Comparison of ENCODE assay signal across 3 worm cellular contexts in the genomic region with DNA sequence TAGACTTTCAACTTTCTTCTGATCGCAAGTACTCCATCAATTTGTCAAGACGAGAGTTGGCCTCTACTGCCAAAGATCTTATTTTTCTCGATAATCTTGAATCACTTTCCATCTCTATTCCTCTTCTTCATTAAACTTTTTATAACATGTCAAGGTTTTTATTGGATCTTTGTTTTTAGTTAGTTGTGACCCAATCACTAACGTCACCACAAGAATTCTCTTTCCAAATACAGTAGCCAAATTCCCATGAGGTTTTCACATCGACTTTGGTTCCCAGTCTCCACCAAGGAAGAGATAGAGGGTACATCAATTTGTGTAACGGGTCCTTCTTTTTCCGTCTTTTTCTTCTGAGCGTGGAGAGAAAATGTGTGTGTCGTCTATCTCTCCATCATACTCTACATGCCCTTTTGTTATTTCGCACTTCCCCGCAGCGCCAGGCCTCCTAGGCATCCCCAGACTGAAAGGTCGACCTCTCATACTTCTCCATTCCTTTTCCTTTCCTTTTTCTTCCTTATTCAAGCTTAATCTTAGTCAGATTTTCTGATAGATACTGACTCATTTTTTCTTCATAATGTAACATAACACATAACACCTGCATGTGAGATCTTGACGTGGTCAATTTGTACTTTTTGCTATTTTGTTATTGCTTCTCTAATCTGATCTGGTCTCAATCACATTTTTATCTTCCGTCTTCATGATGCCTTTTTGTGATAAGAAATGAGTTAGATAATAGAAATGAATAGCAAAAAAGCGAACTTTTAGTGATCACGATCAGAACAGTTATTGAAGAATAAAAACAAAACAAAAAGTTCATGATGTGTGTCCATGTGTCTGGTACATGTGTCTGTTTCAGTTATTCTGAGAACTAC.
TF ChIP-seq lines count a peak whose summit lies in the region.

No protein-coding gene starts in this region.

TF ChIP-seq in whole organism, L1 larva, 84 proteins besides CTCF, POLR2A, EP300 and RAD21 (continued from another document):
- no peak for TF ChIP-seq unc-62 (GFP tag; optimal IDR thresholded peaks at IDR 0.05; lab: Kevin White, UChicago)
- TF ChIP-seq lin-14 (GFP tag; optimal IDR thresholded peaks at IDR 0.05; lab: Kevin White, UChicago) = peak; percentile 67
- no peak for TF ChIP-seq elt-2 (tag; optimal IDR thresholded peaks at IDR 0.05; lab: Kevin White, UChicago)
- no peak for TF ChIP-seq unc-86 (tag; optimal IDR thresholded peaks at IDR 0.05; lab: Kevin White, UChicago)
- no peak for TF ChIP-seq ces-1 (GFP tag; optimal IDR thresholded peaks at IDR 0.05; lab: Kevin White, UChicago)
- peak; percentile 9 for TF ChIP-seq rnt-1 (tag; optimal IDR thresholded peaks at IDR 0.05; lab: Kevin White, UChicago)
- peak; percentile 74 for TF ChIP-seq nhr-85 (tag; lab: Kevin White, UChicago)
- peak in 1 of 3 experiments; percentile 19 for TF ChIP-seq ceh-82 (tag; optimal IDR thresholded peaks at IDR 0.05; lab: Kevin White, UChicago)
- no peak for TF ChIP-seq ama-1 (optimal IDR thresholded peaks at IDR 0.05; lab: Kevin White, UChicago)
- TF ChIP-seq sptf-1 (tag; optimal IDR thresholded peaks at IDR 0.05; lab: Kevin White, UChicago) = no peak
- TF ChIP-seq lsy-2 (tag; optimal IDR thresholded peaks at IDR 0.05; lab: Kevin White, UChicago) = peak in 1 of 2 experiments; percentile 26
- TF ChIP-seq ceh-8 (GFP tag; optimal IDR thresholded peaks at IDR 0.05; lab: Kevin White, UChicago) = no peak
- TF ChIP-seq irx-1 (tag; optimal IDR thresholded peaks at IDR 0.05; lab: Kevin White, UChicago) = no peak
- TF ChIP-seq ceh-90 (tag; optimal IDR thresholded peaks at IDR 0.05; lab: Kevin White, UChicago) = no peak
- no peak for TF ChIP-seq pag-3 (tag; optimal IDR thresholded peaks at IDR 0.05; lab: Kevin White, UChicago; ENCODE audit: borderline replicate concordance, insufficient read depth)
- no peak for TF ChIP-seq fkh-8 (tag; optimal IDR thresholded peaks at IDR 0.05; lab: Kevin White, UChicago)
- no peak for TF ChIP-seq ceh-88 (GFP tag; IDR thresholded peaks at IDR 0.05; lab: Robert Waterston, UW)

TF ChIP-seq in whole organism, L3 larva, 47 proteins besides CTCF, POLR2A, EP300 and RAD21 (continued from another document):
- TF ChIP-seq nfya-1 (tag; optimal IDR thresholded peaks at IDR 0.05; lab: Kevin White, UChicago; ENCODE audit: insufficient read depth) (peak; percentile 39), daf-12 (tag; optimal IDR thresholded peaks at IDR 0.05; lab: Kevin White, UChicago) (no peak), snpc-4 (tag; optimal IDR thresholded peaks at IDR 0.05; lab: Kevin White, UChicago) (no peak), aly-2 (tag; optimal IDR thresholded peaks at IDR 0.05; lab: Kevin White, UChicago) (no peak)

TF ChIP-seq in whole organism, L4 larva, 104 proteins besides CTCF, POLR2A, EP300 and RAD21 (continued from another document):
- TF ChIP-seq egl-27 (tag; optimal IDR thresholded peaks at IDR 0.05; lab: Kevin White, UChicago) = no peak
- no peak for TF ChIP-seq ZK546.5 (tag; optimal IDR thresholded peaks at IDR 0.05; lab: Kevin White, UChicago)
- no peak for TF ChIP-seq nhr-10 (tag; optimal IDR thresholded peaks at IDR 0.05; lab: Kevin White, UChicago)
- TF ChIP-seq ceh-20 (GFP tag; IDR thresholded peaks at IDR 0.05; lab: Robert Waterston, UW) = no peak
- no peak for TF ChIP-seq ceh-82 (tag; optimal IDR thresholded peaks at IDR 0.05; lab: Kevin White, UChicago)
- no peak for TF ChIP-seq madf-9 (GFP tag; conservative IDR thresholded peaks at IDR 0.05; lab: Robert Waterston, UW)
- TF ChIP-seq mep-1 (tag; optimal IDR thresholded peaks at IDR 0.05; lab: Kevin White, UChicago) = peak; percentile 53
- no peak for TF ChIP-seq F44E2.7 (GFP tag; IDR thresholded peaks at IDR 0.05; lab: Robert Waterston, UW)
- TF ChIP-seq ama-1 (optimal IDR thresholded peaks at IDR 0.05; lab: Kevin White, UChicago) = no peak
- TF ChIP-seq nhr-6 (tag; optimal IDR thresholded peaks at IDR 0.05; lab: Kevin White, UChicago) = peak; percentile 23
- TF ChIP-seq ces-1 (GFP tag; optimal IDR thresholded peaks at IDR 0.05; lab: Kevin White, UChicago) = no peak
- no peak for TF ChIP-seq zag-1 (tag; optimal IDR thresholded peaks at IDR 0.05; lab: Kevin White, UChicago)
- TF ChIP-seq aha-1 (tag; lab: Kevin White, UChicago) = peak; percentile 94
- no peak for TF ChIP-seq unc-62 (GFP tag; optimal IDR thresholded peaks at IDR 0.05 in 1 of 2; lab: Kevin White, UChicago)
- no peak for TF ChIP-seq unc-62 (tag; optimal IDR thresholded peaks at IDR 0.05; lab: Kevin White, UChicago)
- no peak for TF ChIP-seq ctbp-1 (GFP tag; IDR thresholded peaks at IDR 0.05; lab: Robert Waterston, UW)
- TF ChIP-seq pha-4 (GFP tag; IDR thresholded peaks at IDR 0.05; lab: Robert Waterston, UW) = no peak
- no peak for TF ChIP-seq pha-4 (tag; optimal IDR thresholded peaks at IDR 0.05; lab: Kevin White, UChicago)
- TF ChIP-seq ceh-62 (tag; optimal IDR thresholded peaks at IDR 0.05; lab: Kevin White, UChicago) = no peak
- no peak for TF ChIP-seq vab-7 (GFP tag; IDR thresholded peaks at IDR 0.05; lab: Robert Waterston, UW)
- TF ChIP-seq daf-16 (GFP tag; optimal IDR thresholded peaks at IDR 0.05; lab: Kevin White, UChicago) = no peak
- peak; percentile 22 for TF ChIP-seq daf-16 (tag; optimal IDR thresholded peaks at IDR 0.05; lab: Kevin White, UChicago)
- no peak for TF ChIP-seq attf-4 (tag; optimal IDR thresholded peaks at IDR 0.05; lab: Kevin White, UChicago)
- TF ChIP-seq F49E8.2 (tag; optimal IDR thresholded peaks at IDR 0.05; lab: Kevin White, UChicago; ENCODE audit: borderline replicate concordance) = no peak
- TF ChIP-seq php-3 (GFP tag; IDR thresholded peaks at IDR 0.05; lab: Robert Waterston, UW) = no peak
- TF ChIP-seq ZK337.2 (GFP tag; IDR thresholded peaks at IDR 0.05; lab: Robert Waterston, UW) = no peak
- TF ChIP-seq zfp-3 (GFP tag; conservative IDR thresholded peaks at IDR 0.05; lab: Robert Waterston, UW) = no peak
- TF ChIP-seq mdt-29 (GFP tag; IDR thresholded peaks at IDR 0.05; lab: Robert Waterston, UW) = no peak
- peak; percentile 20 for TF ChIP-seq hlh-30 (tag; optimal IDR thresholded peaks at IDR 0.05; lab: Kevin White, UChicago; ENCODE audit: insufficient read depth)
